Worm (Caenorhabditis elegans) whole organism, L4/young adult: Measurements from ENCODE around the gene cbp-2.

ENCODE experiments used
- W03F9.2 ChIP-seq: fragments of 150-350 bp; optimal IDR thresholded peaks from 2 replicates; lab custom pipeline; 2014; ENCODE audit warnings: missing biosample characterization, missing genetic modification characterization
- dao-5 ChIP-seq: sonication (generic microtip); optimal IDR thresholded peaks from 2 replicates; lab custom pipeline; 2016; ENCODE audit warnings: missing genotype, missing genetic modification characterization, moderate library complexity, missing compliant biosample characterization
- him-1 ChIP-seq: sonication (generic microtip); optimal IDR thresholded peaks from 2 replicates; lab custom pipeline; 2016; ENCODE audit warnings: missing genotype, missing genetic modification reagents, missing genetic modification characterization, missing compliant biosample characterization

DNA sequence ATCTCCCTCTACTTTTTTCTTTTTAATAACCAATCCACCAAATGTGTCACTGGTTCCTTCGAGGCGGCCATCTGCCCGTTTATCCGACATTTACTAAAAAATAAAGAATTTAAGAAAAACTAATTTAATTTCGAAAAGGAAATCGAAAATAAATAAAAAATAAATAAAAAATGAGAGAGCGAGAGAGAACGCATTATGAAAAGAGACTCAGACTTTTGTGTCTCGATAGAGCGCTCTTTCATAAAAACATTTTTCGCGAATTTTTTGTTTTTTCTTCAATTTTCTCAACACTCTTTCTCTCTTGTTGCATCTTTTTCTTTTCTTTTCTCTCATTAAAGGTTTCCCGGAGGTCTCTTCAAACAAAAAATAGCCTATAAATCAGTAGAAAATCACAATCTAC, 33.1 kb downstream of the cbp-2 start, which contains the start of gene mog-1:
- TF ChIP-seq him-1 (tag; lab: Kevin White, UChicago): no peak
- TF ChIP-seq W03F9.2: peak; percentile 24
- TF ChIP-seq dao-5 (tag; lab: Kevin White, UChicago): no peak
